Worm (Caenorhabditis elegans) whole organism, L4 larva: ENCODE results near the gene F02H6.7.

ENCODE experiments used
- ZK546.5 ChIP-seq, 2 experiments: sonication (generic microtip); optimal IDR thresholded peaks; 2 replicates each; lab custom pipeline; 2017; ENCODE audit warnings: missing biosample characterization in 2 of 2, missing genetic modification characterization in 2 of 2
- aha-1 ChIP-seq: fragments of 150-350 bp; peaks from one replicate; lab custom pipeline; 2014; ENCODE audit warnings: missing biosample characterization, missing genetic modification characterization
- attf-4 ChIP-seq: sonication (generic microtip); optimal IDR thresholded peaks from 3 replicates; lab custom pipeline; 2017; ENCODE audit warnings: missing biosample characterization, missing genetic modification characterization
- cey-2 ChIP-seq: sonication (generic microtip); optimal IDR thresholded peaks from 3 replicates; lab custom pipeline; 2017; ENCODE audit warnings: missing genetic modification characterization, mild to moderate bottlenecking, missing compliant biosample characterization, antibody characterized with exemption, borderline replicate concordance; ENCODE audit not compliant: insufficient read depth
- fkh-10 ChIP-seq: fragments of 150-350 bp; optimal IDR thresholded peaks from 2 replicates; lab custom pipeline; 2014; ENCODE audit warnings: missing biosample characterization, missing genetic modification reagents, missing genetic modification characterization
- fos-1 ChIP-seq: fragments of 150-350 bp; optimal IDR thresholded peaks from 2 replicates; lab custom pipeline; 2014; ENCODE audit warnings: missing biosample characterization, missing genetic modification characterization
- lir-3 ChIP-seq: sonication (generic microtip); optimal IDR thresholded peaks from 2 replicates; lab custom pipeline; 2016; ENCODE audit warnings: mild to moderate bottlenecking, missing genetic modification characterization, missing compliant biosample characterization
- nhr-42 ChIP-seq: fragments of 200-800 bp; sonication (Bioruptor generic); IDR thresholded peaks from 2 replicates; pipeline ENCODE4 v1.3.6; 2022; ENCODE audit warnings: missing genetic modification characterization, missing compliant biosample characterization
- skn-1 ChIP-seq: fragments of 150-350 bp; optimal IDR thresholded peaks from 2 replicates; lab custom pipeline; 2014; ENCODE audit warnings: missing biosample characterization, missing genetic modification characterization
- unc-62 ChIP-seq, 3 experiments: fragments of 150-350 bp in 1 of 3; sonication (generic microtip); optimal IDR thresholded peaks in 2 of 3; peaks in 1 of 3; 1 replicate in 1 of 3; 2 replicates in 2 of 3; lab custom pipeline; 2014 to 2017; ENCODE audit warnings: missing biosample characterization in 3 of 3, missing genetic modification characterization in 3 of 3, missing genetic modification reagents in 3 of 3, missing genotype in 1 of 3
- zip-2 ChIP-seq: fragments of 150-350 bp; optimal IDR thresholded peaks from 2 replicates; lab custom pipeline; 2014; ENCODE audit warnings: missing biosample characterization, missing genetic modification characterization

Gene F02H6.7

DNA sequence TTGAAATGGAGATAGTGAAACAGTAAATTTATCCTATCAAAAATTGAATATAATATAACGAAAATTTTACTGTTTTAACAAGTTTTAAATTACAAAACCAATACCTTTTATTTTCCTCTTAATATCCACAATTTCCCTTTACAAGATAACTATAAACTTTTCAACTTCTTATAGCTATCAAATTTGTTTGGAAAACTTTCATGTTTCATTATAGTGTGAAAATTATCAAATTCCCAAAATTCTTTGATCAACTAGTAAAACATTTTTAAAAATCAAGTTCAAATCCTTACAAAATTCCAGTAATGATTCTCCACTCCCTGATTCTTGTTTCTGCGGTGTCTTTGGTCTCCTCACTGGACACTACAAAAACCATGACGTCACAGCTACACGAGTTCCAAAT lies 45.9 kb downstream of the F02H6.7 start, which contains the start of gene R05A10.1:
Gene R05A10.1 (plus strand): TSS at position 301 of the 400 bp plus-strand sequence.
- peak in 1 of 2 experiments; percentile 70 for TF ChIP-seq unc-62 (GFP tag; optimal IDR thresholded peaks at IDR 0.05 in 1 of 2; lab: Kevin White, UChicago)
- no peak for TF ChIP-seq unc-62 (tag; optimal IDR thresholded peaks at IDR 0.05; lab: Kevin White, UChicago)
- TF ChIP-seq ZK546.5 (tag; optimal IDR thresholded peaks at IDR 0.05; lab: Kevin White, UChicago): no peak
- TF ChIP-seq, all 104 proteins: peak for 1

DNA sequence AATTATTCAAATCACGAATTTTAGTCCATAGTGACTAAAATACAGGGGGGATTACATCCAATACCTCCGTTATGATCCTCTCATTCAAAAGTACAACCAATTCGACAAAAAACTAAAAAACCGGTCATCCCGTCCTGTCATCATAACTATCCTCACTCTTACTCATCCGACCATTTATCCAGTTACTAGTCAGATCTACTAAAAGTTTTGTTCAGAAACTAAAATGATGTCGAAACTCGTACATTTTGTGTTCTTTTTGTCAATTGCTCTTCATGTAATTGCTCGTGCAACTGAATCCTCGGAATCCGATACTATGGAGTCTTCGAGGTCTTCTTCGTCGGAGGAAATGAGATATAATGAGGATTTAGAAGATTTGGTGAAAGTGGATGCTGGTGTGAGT lies 50.9 kb downstream of the F02H6.7 start, which contains the start of gene R05A10.2:
Gene R05A10.2 (plus strand): TSS at position 214 of the 400 bp plus-strand sequence.
- no peak for TF ChIP-seq skn-1 (tag; lab: Kevin White, UChicago)
- TF ChIP-seq unc-62 (GFP tag; optimal IDR thresholded peaks at IDR 0.05 in 1 of 2; lab: Kevin White, UChicago): peak in 1 of 2 experiments; percentile 61
- TF ChIP-seq unc-62 (tag; optimal IDR thresholded peaks at IDR 0.05; lab: Kevin White, UChicago): no peak
- peak; percentile 61 for TF ChIP-seq aha-1 (tag; lab: Kevin White, UChicago)
- TF ChIP-seq lir-3 (tag; lab: Kevin White, UChicago): no peak
- no peak for TF ChIP-seq nhr-42 (GFP tag; lab: Robert Waterston, UW)

- TF ChIP-seq attf-4 (tag; lab: Kevin White, UChicago) (no peak), zip-2 (no peak), cey-2 (no peak), fos-1 (tag; lab: Kevin White, UChicago) (no peak), fkh-10 (GFP tag; lab: Kevin White, UChicago) (no peak)
Observed at ce11 chrIV:14176373-14176772, 51.6 kb downstream of the F02H6.7 start, which contains the start of gene R05A10.3. Gene R05A10.3 (minus strand): TSS chrIV:14176473.
